Worm (Caenorhabditis elegans) whole organism, L2 larva: ENCODE data around the gene cblc-1.

Experiments used
- ceh-16 ChIP-seq: fragments of 150-350 bp; optimal IDR thresholded peaks from 2 replicates; lab custom pipeline; 2014; ENCODE audit warnings: missing biosample characterization, missing genetic modification characterization
- dmd-4 ChIP-seq: sonication (generic microtip); optimal IDR thresholded peaks from 2 replicates; lab custom pipeline; 2017; ENCODE audit warnings: missing biosample characterization, missing genetic modification characterization
- egl-27 ChIP-seq: sonication (generic microtip); optimal IDR thresholded peaks from 3 replicates; lab custom pipeline; 2017; ENCODE audit warnings: missing biosample characterization, missing genetic modification reagents, missing genetic modification characterization
- elt-1 ChIP-seq: fragments of 150-350 bp; optimal IDR thresholded peaks from 2 replicates; lab custom pipeline; 2014; ENCODE audit warnings: missing biosample characterization, missing genetic modification characterization
- fos-1 ChIP-seq: fragments of 150-350 bp; optimal IDR thresholded peaks from 2 replicates; lab custom pipeline; 2014; ENCODE audit warnings: missing biosample characterization, missing genetic modification characterization
- lin-11 ChIP-seq: fragments of 150-350 bp; sonication (generic microtip); optimal IDR thresholded peaks from 2 replicates; lab custom pipeline; 2014; ENCODE audit warnings: missing biosample characterization, missing genetic modification characterization, inconsistent platforms, mixed read lengths
- lin-13 ChIP-seq: fragments of 150-350 bp; optimal IDR thresholded peaks from 2 replicates; lab custom pipeline; 2014; ENCODE audit warnings: missing biosample characterization, missing genetic modification reagents, missing genetic modification characterization
- mdl-1 ChIP-seq, 2 experiments: fragments of 150-350 bp in 1 of 2; sonication (generic microtip) in 1 of 2; optimal IDR thresholded peaks; 2 replicates each; lab custom pipeline; 2017; ENCODE audit warnings: missing biosample characterization in 2 of 2, missing genetic modification characterization in 2 of 2
- nhr-237 ChIP-seq: fragments of 150-350 bp; optimal IDR thresholded peaks from 2 replicates; lab custom pipeline; 2014; ENCODE audit warnings: missing biosample characterization, missing genetic modification characterization
- snpc-4 ChIP-seq: fragments of 150-350 bp; optimal IDR thresholded peaks from 2 replicates; lab custom pipeline; 2014; ENCODE audit warnings: missing biosample characterization, missing genetic modification characterization
- unc-62 ChIP-seq: fragments of 150-350 bp; optimal IDR thresholded peaks from 2 replicates; lab custom pipeline; 2014; ENCODE audit warnings: missing biosample characterization, missing genetic modification reagents, missing genetic modification characterization

DNA sequence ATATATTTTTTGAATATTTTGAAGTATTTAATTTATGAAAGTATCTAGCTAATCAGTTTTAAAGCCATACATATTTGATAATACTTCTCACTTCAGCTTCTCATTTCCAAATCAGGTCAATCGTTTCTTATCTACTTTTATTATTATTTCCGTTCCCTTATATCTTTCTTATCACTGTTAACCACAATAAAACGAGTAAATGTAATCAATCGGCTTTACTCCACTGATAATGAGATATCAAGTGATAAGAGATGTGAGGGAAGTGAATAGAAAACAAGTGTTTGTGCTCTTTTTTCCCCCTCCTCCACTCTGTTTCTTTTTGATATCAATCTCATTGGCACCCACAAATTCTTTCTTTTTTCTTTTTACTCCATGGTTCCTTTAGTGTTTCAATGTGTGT, 25.6 kb upstream of the cblc-1 start:
- no peak for TF ChIP-seq elt-1 (tag; lab: Kevin White, UChicago)
- TF ChIP-seq lin-13 (GFP tag; lab: Kevin White, UChicago) = no peak
- no peak for TF ChIP-seq dmd-4 (tag; lab: Kevin White, UChicago)
- TF ChIP-seq mdl-1 (tag; optimal IDR thresholded peaks at IDR 0.05; lab: Kevin White, UChicago) = no peak
- no peak for TF ChIP-seq snpc-4
- no peak for TF ChIP-seq nhr-237 (tag; lab: Kevin White, UChicago)
- TF ChIP-seq egl-27 (tag; lab: Kevin White, UChicago) = no peak
- no peak for TF ChIP-seq fos-1 (tag; lab: Kevin White, UChicago)
- no peak for TF ChIP-seq lin-11 (tag; lab: Kevin White, UChicago)
- TF ChIP-seq unc-62 (GFP tag; lab: Kevin White, UChicago) = no peak
- TF ChIP-seq ceh-16 (tag; lab: Kevin White, UChicago) = no peak
